Fruit fly (Drosophila melanogaster): Measurements from ENCODE around the gene Cdc37.
A peak's percentile ranks its signal among the peaks of the same experiment; 100 is the strongest.

The Cdc37 gene

dm6 chr3L:1794943-1795696 is at the start of gene Cdc37, which contains the start of the genes alpha-Spec and dlt:
Cdc37 (plus strand) TSS chr3L:1795392.
alpha-Spec (minus strand) TSS chr3L:1795328.
dlt (minus strand) TSS chr3L:1795328.
- TF ChIP-seq CG8478 (optimal IDR thresholded peaks at IDR 0.05) (no peak), pan (optimal IDR thresholded peaks at IDR 0.05) (no peak), Dll (optimal IDR thresholded peaks at IDR 0.05) (no peak), usp (GFP tag; optimal IDR thresholded peaks at IDR 0.05) (no peak), psq (optimal IDR thresholded peaks at IDR 0.05) (no peak), EcR (GFP tag; optimal IDR thresholded peaks at IDR 0.05) (no peak)

dm6 chr3L:1745432-1745831 is 49.8 kb upstream of the Cdc37 start:
- TF ChIP-seq psq (optimal IDR thresholded peaks at IDR 0.05) (no peak), Dll (optimal IDR thresholded peaks at IDR 0.05) (no peak), pan (optimal IDR thresholded peaks at IDR 0.05) (no peak), usp (GFP tag; optimal IDR thresholded peaks at IDR 0.05) (no peak), CG8478 (optimal IDR thresholded peaks at IDR 0.05) (no peak), EcR (GFP tag; optimal IDR thresholded peaks at IDR 0.05) (no peak)

dm6 chr3L:1746338-1747199 is 48.6 kb upstream of the Cdc37 start, which contains the start of gene CG13921:
CG13921 (plus strand) TSS chr3L:1746907.
- TF ChIP-seq psq (optimal IDR thresholded peaks at IDR 0.05) (no peak), EcR (GFP tag; optimal IDR thresholded peaks at IDR 0.05) (no peak), pan (optimal IDR thresholded peaks at IDR 0.05) (no peak), Dll (optimal IDR thresholded peaks at IDR 0.05) (no peak), CG8478 (optimal IDR thresholded peaks at IDR 0.05) (no peak), usp (GFP tag; optimal IDR thresholded peaks at IDR 0.05) (no peak)

- TF ChIP-seq Dll (optimal IDR thresholded peaks at IDR 0.05) (no peak), psq (optimal IDR thresholded peaks at IDR 0.05) (no peak), EcR (GFP tag; optimal IDR thresholded peaks at IDR 0.05) (no peak), usp (GFP tag; optimal IDR thresholded peaks at IDR 0.05) (no peak), pan (optimal IDR thresholded peaks at IDR 0.05) (no peak), CG8478 (optimal IDR thresholded peaks at IDR 0.05) (no peak)
These were observed 47.0 kb upstream of the Cdc37 start for dm6 chr3L:1748218-1748617.

- TF ChIP-seq usp (GFP tag; optimal IDR thresholded peaks at IDR 0.05), result no peak
- TF ChIP-seq psq (optimal IDR thresholded peaks at IDR 0.05), result no peak
- no peak for TF ChIP-seq EcR (GFP tag; optimal IDR thresholded peaks at IDR 0.05)
- TF ChIP-seq CG8478 (optimal IDR thresholded peaks at IDR 0.05), result no peak
- no peak for TF ChIP-seq pan (optimal IDR thresholded peaks at IDR 0.05)
- no peak for TF ChIP-seq Dll (optimal IDR thresholded peaks at IDR 0.05)
These were observed 40.9 kb upstream of the Cdc37 start for dm6 chr3L:1754262-1754661.

- TF ChIP-seq psq (optimal IDR thresholded peaks at IDR 0.05) (no peak), Dll (optimal IDR thresholded peaks at IDR 0.05) (no peak), pan (optimal IDR thresholded peaks at IDR 0.05) (no peak), EcR (GFP tag; optimal IDR thresholded peaks at IDR 0.05) (no peak), CG8478 (optimal IDR thresholded peaks at IDR 0.05) (no peak), usp (GFP tag; optimal IDR thresholded peaks at IDR 0.05) (no peak)
These were observed 40.3 kb upstream of the Cdc37 start for dm6 chr3L:1754935-1755334.

- TF ChIP-seq psq (optimal IDR thresholded peaks at IDR 0.05) (no peak), Dll (optimal IDR thresholded peaks at IDR 0.05) (peak; percentile 63)
These were observed 39.7 kb upstream of the Cdc37 start, which contains the start of gene Cht2 for dm6 chr3L:1755458-1755984. Cht2 (minus strand) TSS chr3L:1755934.

dm6 chr3L:1756143-1756542 is 39.0 kb upstream of the Cdc37 start, which contains the start of gene CG8001:
CG8001 (plus strand) TSS chr3L:1756159.
- no peak for TF ChIP-seq Dll (optimal IDR thresholded peaks at IDR 0.05)
- TF ChIP-seq pan (optimal IDR thresholded peaks at IDR 0.05), result no peak
- TF ChIP-seq CG8478 (optimal IDR thresholded peaks at IDR 0.05), result no peak
- TF ChIP-seq psq (optimal IDR thresholded peaks at IDR 0.05), result no peak
- TF ChIP-seq EcR (GFP tag; optimal IDR thresholded peaks at IDR 0.05), result no peak
- TF ChIP-seq usp (GFP tag; optimal IDR thresholded peaks at IDR 0.05), result no peak

- TF ChIP-seq usp (GFP tag; optimal IDR thresholded peaks at IDR 0.05) (no peak), Dll (optimal IDR thresholded peaks at IDR 0.05) (no peak), EcR (GFP tag; optimal IDR thresholded peaks at IDR 0.05) (no peak), psq (optimal IDR thresholded peaks at IDR 0.05) (no peak), CG8478 (optimal IDR thresholded peaks at IDR 0.05) (no peak), pan (optimal IDR thresholded peaks at IDR 0.05) (no peak)
These were observed 23.5 kb upstream of the Cdc37 start, which contains the start of gene Dhc62B for dm6 chr3L:1771658-1772057. Dhc62B (minus strand) TSS chr3L:1771758.

- TF ChIP-seq EcR (GFP tag; optimal IDR thresholded peaks at IDR 0.05) (no peak), usp (GFP tag; optimal IDR thresholded peaks at IDR 0.05) (no peak), pan (optimal IDR thresholded peaks at IDR 0.05) (no peak), CG8478 (optimal IDR thresholded peaks at IDR 0.05) (no peak), Dll (optimal IDR thresholded peaks at IDR 0.05) (no peak), psq (optimal IDR thresholded peaks at IDR 0.05) (no peak)
These were observed 22.6 kb upstream of the Cdc37 start for dm6 chr3L:1772593-1772992.

dm6 chr3L:1774713-1775648 is 20.2 kb upstream of the Cdc37 start, which contains the start of the genes CG13933 and PolD2:
CG13933 (minus strand) TSS chr3L:1775147.
PolD2 (plus strand) TSS chr3L:1775633.
- TF ChIP-seq pan (optimal IDR thresholded peaks at IDR 0.05) (no peak), EcR (GFP tag; optimal IDR thresholded peaks at IDR 0.05) (no peak), usp (GFP tag; optimal IDR thresholded peaks at IDR 0.05) (no peak), Dll (optimal IDR thresholded peaks at IDR 0.05) (no peak), psq (optimal IDR thresholded peaks at IDR 0.05) (no peak), CG8478 (optimal IDR thresholded peaks at IDR 0.05) (no peak)

All from whole organism.